Fruit fly (Drosophila melanogaster) whole organism, adult: ENCODE results near the gene Cyp308a1.

Experiments used
- CG11617 ChIP-seq: fragments of 200-800 bp; sonication (Bioruptor generic); optimal IDR thresholded peaks from 2 replicates; lab custom pipeline; 2017; ENCODE audit warnings: mild to moderate bottlenecking, missing biosample characterization, missing genetic modification reagents, missing genetic modification characterization
- CG12768 ChIP-seq: fragments of 200-800 bp; sonication (Bioruptor generic); optimal IDR thresholded peaks from 2 replicates; lab custom pipeline; 2017; ENCODE audit warnings: missing biosample characterization, missing genetic modification characterization, mild to moderate bottlenecking, moderate library complexity, missing genetic modification reagents
- CG14711 ChIP-seq: fragments of 200-800 bp; sonication (Bioruptor generic); optimal IDR thresholded peaks from 2 replicates; lab custom pipeline; 2018; ENCODE audit warnings: missing biosample characterization, mild to moderate bottlenecking, missing genetic modification characterization, moderate library complexity
- CG1620 ChIP-seq: fragments of 200-800 bp; sonication (Bioruptor generic); optimal IDR thresholded peaks from 2 replicates; lab custom pipeline; 2016; ENCODE audit warnings: missing biosample characterization, missing genetic modification characterization
- CG33017 ChIP-seq: fragments of 200-800 bp; sonication (Bioruptor generic); optimal IDR thresholded peaks from 2 replicates; lab custom pipeline; 2018; ENCODE audit warnings: missing biosample characterization, mild to moderate bottlenecking, missing genetic modification characterization, moderate library complexity
- CG5204 ChIP-seq: fragments of 200-800 bp; sonication (Bioruptor generic); optimal IDR thresholded peaks from 2 replicates; lab custom pipeline; 2016; ENCODE audit warnings: missing biosample characterization, missing genetic modification characterization
- CG7045 ChIP-seq: fragments of 200-800 bp; sonication (Bioruptor generic); optimal IDR thresholded peaks from 2 replicates; lab custom pipeline; 2017; ENCODE audit warnings: missing biosample characterization, mild to moderate bottlenecking, missing genetic modification characterization
- CG7101 ChIP-seq: fragments of 200-800 bp; sonication (Bioruptor generic); optimal IDR thresholded peaks from 2 replicates; lab custom pipeline; 2018; ENCODE audit warnings: missing biosample characterization, mild to moderate bottlenecking, missing genetic modification characterization, moderate library complexity
- Clk ChIP-seq: fragments of 200-800 bp; sonication (Bioruptor generic); optimal IDR thresholded peaks from 2 replicates; lab custom pipeline; 2017; ENCODE audit warnings: missing biosample characterization, missing genetic modification characterization
- Crg-1 ChIP-seq: fragments of 200-800 bp; sonication (Bioruptor generic); optimal IDR thresholded peaks from 2 replicates; lab custom pipeline; 2016; ENCODE audit warnings: missing biosample characterization, missing genetic modification characterization
- Hr96 ChIP-seq: fragments of 200-800 bp; sonication (Bioruptor generic); optimal IDR thresholded peaks from 2 replicates; lab custom pipeline; 2016; ENCODE audit warnings: missing biosample characterization, missing genetic modification characterization
- Mnt ChIP-seq: fragments of 200-800 bp; sonication (Bioruptor generic); optimal IDR thresholded peaks from 2 replicates; lab custom pipeline; 2016; ENCODE audit warnings: missing biosample characterization, mild to moderate bottlenecking, missing genetic modification characterization
- bab1 ChIP-seq: fragments of 200-800 bp; sonication (Bioruptor generic); optimal IDR thresholded peaks from 3 replicates; lab custom pipeline; 2019; ENCODE audit warnings: missing biosample characterization, mild to moderate bottlenecking, missing genetic modification characterization, moderate library complexity
- cic ChIP-seq: fragments of 200-800 bp; sonication (Bioruptor generic); optimal IDR thresholded peaks from 2 replicates; lab custom pipeline; 2017; ENCODE audit warnings: missing biosample characterization, mild to moderate bottlenecking, missing genetic modification characterization, moderate library complexity
- cnc ChIP-seq, 2 experiments: fragments of >200 bp; optimal IDR thresholded peaks; 2 replicates each; lab custom pipeline; 2017
- kay ChIP-seq: fragments of 200-800 bp; sonication (Bioruptor generic); peaks from one replicate; lab custom pipeline; 2016; ENCODE audit warnings: missing biosample characterization, missing genetic modification characterization, borderline replicate concordance
- ovo ChIP-seq: fragments of 200-800 bp; sonication (Bioruptor generic); optimal IDR thresholded peaks from 2 replicates; lab custom pipeline; 2016; ENCODE audit warnings: missing biosample characterization, missing genetic modification characterization
- pad ChIP-seq: fragments of 200-800 bp; sonication (Bioruptor generic); optimal IDR thresholded peaks from 3 replicates; lab custom pipeline; 2017; ENCODE audit warnings: missing biosample characterization, missing genetic modification characterization, mild to moderate bottlenecking, moderate library complexity, missing genetic modification reagents
- tj ChIP-seq: fragments of 200-800 bp; sonication (Bioruptor generic); optimal IDR thresholded peaks from 3 replicates; lab custom pipeline; 2017; ENCODE audit warnings: missing biosample characterization, mild to moderate bottlenecking, missing genetic modification characterization, moderate library complexity
- toe ChIP-seq: fragments of 200-800 bp; sonication (Bioruptor generic); optimal IDR thresholded peaks from 2 replicates; lab custom pipeline; 2016; ENCODE audit warnings: missing biosample characterization, missing genetic modification characterization

Gene Cyp308a1

DNA sequence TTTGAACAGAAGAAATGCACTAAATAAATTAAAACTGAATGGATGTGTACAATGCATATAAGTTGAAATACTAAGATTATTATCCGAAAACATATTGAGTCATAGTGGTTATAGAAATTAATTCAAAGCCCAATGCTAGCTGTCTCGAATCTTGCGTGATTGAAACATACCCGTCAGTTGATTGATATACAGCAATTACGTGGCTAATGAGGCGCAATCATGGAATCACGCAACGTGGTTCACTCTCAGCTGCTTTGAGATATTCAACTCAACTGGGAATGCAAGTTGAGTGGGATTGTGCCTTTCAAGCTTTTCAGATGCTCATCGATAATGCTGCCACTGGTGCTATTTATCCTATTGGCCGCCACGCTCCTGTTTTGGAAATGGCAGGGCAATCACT lies at the start of gene Cyp308a1:
TSS of gene Cyp308a1 (plus strand) at position 301 of the 400 bp plus-strand sequence.
- no peak for TF ChIP-seq CG14711 (tag; lab: Kevin White, UChicago)
- TF ChIP-seq CG7101 (tag; lab: Kevin White, UChicago) = no peak
- no peak for TF ChIP-seq tj
- no peak for TF ChIP-seq CG12768
- no peak for TF ChIP-seq kay (GFP tag; lab: Kevin White, UChicago)

DNA sequence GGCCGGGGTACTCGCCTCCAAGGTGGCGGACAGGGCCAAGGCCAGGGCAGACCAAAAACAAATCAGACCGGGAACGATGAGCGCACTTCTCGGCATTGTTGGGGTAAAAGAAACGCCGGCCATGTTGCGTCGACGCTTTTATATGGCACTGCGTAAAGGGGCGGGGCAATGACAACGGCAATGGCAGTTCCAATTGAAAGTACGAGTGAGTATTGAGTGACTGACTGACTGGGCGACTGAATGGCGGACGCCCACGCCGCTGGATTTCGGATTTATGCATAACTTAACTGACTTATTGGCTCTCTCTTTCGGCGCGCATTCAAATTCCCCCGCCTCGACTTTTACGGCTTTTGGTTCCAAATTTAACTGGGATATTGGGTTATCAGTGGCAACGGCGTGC lies 47.6 kb upstream of the Cyp308a1 start, which contains the start of gene CG6696:
TSS of gene CG6696 (minus strand) at position 101 of the 400 bp plus-strand sequence.
- TF ChIP-seq Crg-1 (GFP tag; lab: Kevin White, UChicago) (no peak), kay (GFP tag; lab: Kevin White, UChicago) (no peak), ovo (GFP tag; lab: Kevin White, UChicago) (no peak), pad (GFP tag; lab: Kevin White, UChicago) (no peak), Mnt (GFP tag; lab: Kevin White, UChicago) (no peak), CG1620 (GFP tag; lab: Kevin White, UChicago) (no peak), cic (GFP tag; lab: Kevin White, UChicago) (no peak)

DNA sequence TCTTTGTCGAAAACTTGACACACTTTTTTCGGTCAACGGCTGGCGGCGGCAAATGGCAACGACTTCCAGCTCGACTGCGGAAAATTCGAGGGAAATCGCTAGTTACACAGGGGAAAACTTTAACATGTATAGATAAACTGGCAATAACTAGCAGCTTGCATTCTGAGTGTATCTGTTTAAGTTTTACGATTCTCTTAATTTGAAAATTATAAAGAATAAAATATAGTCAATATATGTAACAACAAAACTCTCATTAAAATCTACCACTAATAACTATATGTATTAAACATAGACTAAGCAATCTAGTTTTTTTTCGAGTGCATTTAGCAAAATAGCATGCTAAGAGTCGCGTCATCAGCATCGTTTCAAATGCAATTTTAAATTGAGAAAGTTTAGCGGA lies 46.3 kb upstream of the Cyp308a1 start:
- TF ChIP-seq bab1 = no peak
- TF ChIP-seq tj = no peak
- no peak for TF ChIP-seq Hr96 (GFP tag; lab: Kevin White, UChicago)
- no peak for TF ChIP-seq Mnt (GFP tag; lab: Kevin White, UChicago)
- TF ChIP-seq CG14711 (tag; lab: Kevin White, UChicago) = no peak
- TF ChIP-seq CG7101 (tag; lab: Kevin White, UChicago) = no peak
- TF ChIP-seq cnc (optimal IDR thresholded peaks at IDR 0.05; lab: Kevin White, UChicago) = no peak

DNA sequence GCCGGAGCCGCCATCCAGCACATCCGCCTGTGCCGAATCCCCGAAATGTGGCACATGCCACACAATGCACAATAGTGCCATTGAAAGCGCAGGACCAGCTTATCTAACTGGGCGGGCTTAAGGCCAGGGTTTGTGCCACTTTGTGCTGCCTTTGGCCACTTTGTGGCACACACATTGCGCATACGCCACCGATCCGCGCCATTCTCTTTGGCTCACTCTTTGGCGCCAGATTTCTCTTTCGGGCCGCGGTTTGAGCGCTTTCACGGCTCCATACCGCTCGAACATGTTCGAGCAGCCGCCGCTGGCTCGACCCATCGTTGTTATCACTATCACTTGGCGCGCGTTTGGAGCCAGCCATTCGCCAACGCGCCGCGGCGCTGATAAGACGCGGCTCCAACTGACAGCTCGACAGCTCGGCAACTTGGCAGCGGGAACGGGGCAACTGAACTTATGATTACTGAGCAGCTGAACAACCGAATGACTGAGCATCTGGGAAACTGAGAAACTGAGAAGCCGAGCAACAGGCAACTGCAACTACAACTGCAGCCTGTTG lies 43.9 kb upstream of the Cyp308a1 start:
- TF ChIP-seq cnc (optimal IDR thresholded peaks at IDR 0.05; lab: Kevin White, UChicago) = no peak
- TF ChIP-seq ovo (GFP tag; lab: Kevin White, UChicago) = no peak

DNA sequence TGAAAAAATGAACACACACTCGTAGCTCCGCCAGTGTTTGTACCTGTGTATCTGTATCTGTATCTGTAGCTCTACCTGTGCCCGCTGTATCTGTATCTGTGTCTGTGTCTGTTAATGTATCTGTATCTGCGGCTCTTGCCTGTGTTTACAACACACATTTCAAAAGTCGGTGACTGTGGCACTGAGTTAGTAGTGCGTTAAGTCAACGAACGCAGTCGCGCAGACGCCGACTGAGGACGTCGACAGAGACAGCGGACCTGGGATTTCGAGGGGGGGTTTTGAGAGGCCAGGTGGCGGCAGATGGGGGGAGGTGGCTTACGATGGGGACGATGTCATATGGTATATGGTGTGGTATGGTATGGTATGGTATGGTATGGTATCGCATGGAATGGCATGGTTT lies 41.4 kb upstream of the Cyp308a1 start:
- TF ChIP-seq CG14711 (tag; lab: Kevin White, UChicago) (no peak), pad (GFP tag; lab: Kevin White, UChicago) (no peak), ovo (GFP tag; lab: Kevin White, UChicago) (no peak), Clk (GFP tag; lab: Kevin White, UChicago) (no peak), CG7101 (tag; lab: Kevin White, UChicago) (no peak), CG7045 (GFP tag; lab: Kevin White, UChicago) (no peak), toe (GFP tag; lab: Kevin White, UChicago) (no peak), Crg-1 (GFP tag; lab: Kevin White, UChicago) (no peak), bab1 (no peak), cnc (optimal IDR thresholded peaks at IDR 0.05; lab: Kevin White, UChicago) (no peak), CG1620 (GFP tag; lab: Kevin White, UChicago) (no peak), tj (no peak), CG12768 (no peak), CG33017 (no peak)

DNA sequence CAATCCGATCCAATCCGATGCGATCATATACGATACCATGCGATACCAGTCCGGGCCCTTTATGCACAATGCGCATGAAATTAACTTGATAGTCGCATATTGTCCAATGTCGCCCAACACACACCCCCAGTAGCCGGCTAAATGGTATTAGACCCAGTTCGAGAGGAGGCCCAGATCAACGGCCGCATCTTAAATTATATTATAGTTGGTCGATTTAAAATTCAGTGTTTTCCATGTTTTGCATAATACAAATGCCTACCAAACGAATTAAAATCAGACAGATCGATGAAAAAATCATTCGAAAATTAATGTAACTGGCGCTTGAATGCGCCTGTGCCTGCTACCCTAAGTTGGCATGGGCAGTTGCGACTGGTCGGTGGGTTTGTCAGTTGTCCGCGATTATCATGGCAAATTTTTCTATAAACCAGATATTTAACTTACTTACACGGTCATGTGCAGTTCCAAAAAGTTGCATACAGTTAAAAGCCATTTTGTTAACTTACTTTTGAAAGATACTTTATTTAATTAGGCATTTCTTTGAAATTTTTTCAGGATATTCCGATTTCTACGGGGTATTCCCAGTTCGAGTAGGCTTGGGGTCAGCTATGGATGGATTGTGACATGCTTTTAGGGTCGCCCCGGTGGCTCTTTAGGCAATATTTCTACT lies 39.7 kb upstream of the Cyp308a1 start:
- no peak for TF ChIP-seq CG1620 (GFP tag; lab: Kevin White, UChicago)
- no peak for TF ChIP-seq bab1
- no peak for TF ChIP-seq cic (GFP tag; lab: Kevin White, UChicago)
- TF ChIP-seq CG14711 (tag; lab: Kevin White, UChicago) = no peak
- no peak for TF ChIP-seq Mnt (GFP tag; lab: Kevin White, UChicago)
- no peak for TF ChIP-seq ovo (GFP tag; lab: Kevin White, UChicago)
- no peak for TF ChIP-seq CG11617
- no peak for TF ChIP-seq kay (GFP tag; lab: Kevin White, UChicago)
- no peak for TF ChIP-seq tj
- no peak for TF ChIP-seq toe (GFP tag; lab: Kevin White, UChicago)
- no peak for TF ChIP-seq CG12768
- no peak for TF ChIP-seq cnc (optimal IDR thresholded peaks at IDR 0.05; lab: Kevin White, UChicago)
- TF ChIP-seq CG7101 (tag; lab: Kevin White, UChicago) = no peak
- no peak for TF ChIP-seq CG33017
- TF ChIP-seq CG7045 (GFP tag; lab: Kevin White, UChicago) = no peak
- TF ChIP-seq pad (GFP tag; lab: Kevin White, UChicago) = no peak

DNA sequence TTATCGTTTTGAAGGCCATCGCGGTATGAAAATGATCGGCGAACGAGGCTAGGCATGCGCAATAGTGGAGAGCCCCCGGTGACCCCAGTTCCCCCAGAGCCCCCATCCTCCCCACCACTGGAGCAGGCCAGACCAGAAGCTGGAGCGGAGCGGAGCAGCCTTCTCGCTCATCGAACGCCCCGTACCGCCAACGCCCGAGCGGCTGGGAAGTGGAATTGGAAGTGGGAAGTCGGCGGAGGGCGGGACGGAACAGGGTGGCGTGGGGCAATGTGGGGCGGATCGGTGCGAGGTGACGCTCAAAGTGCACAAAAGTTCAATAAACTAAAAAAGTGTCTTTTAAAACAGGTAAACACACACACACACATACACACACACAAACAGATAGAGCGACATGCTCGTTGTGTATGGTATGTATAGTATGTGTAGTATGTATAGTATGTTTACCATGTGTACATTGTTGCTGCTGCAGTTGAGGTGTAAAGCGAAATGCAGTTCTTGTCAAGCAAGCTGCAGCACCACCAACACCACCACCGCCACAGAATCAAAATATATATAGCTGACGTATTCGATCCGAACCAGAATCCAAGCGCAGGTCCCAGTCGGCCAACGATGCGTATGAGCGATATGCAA lies 38.0 kb upstream of the Cyp308a1 start:
- TF ChIP-seq bab1 (no peak), CG5204 (GFP tag; lab: Kevin White, UChicago) (no peak), CG1620 (GFP tag; lab: Kevin White, UChicago) (no peak), cnc (optimal IDR thresholded peaks at IDR 0.05; lab: Kevin White, UChicago) (no peak), CG7101 (tag; lab: Kevin White, UChicago) (no peak), Clk (GFP tag; lab: Kevin White, UChicago) (no peak), CG11617 (no peak), pad (GFP tag; lab: Kevin White, UChicago) (no peak), toe (GFP tag; lab: Kevin White, UChicago) (no peak), Crg-1 (GFP tag; lab: Kevin White, UChicago) (no peak), CG33017 (no peak), tj (no peak), ovo (GFP tag; lab: Kevin White, UChicago) (no peak), kay (GFP tag; lab: Kevin White, UChicago) (no peak), cic (GFP tag; lab: Kevin White, UChicago) (no peak), CG7045 (GFP tag; lab: Kevin White, UChicago) (no peak), Hr96 (GFP tag; lab: Kevin White, UChicago) (no peak), CG14711 (tag; lab: Kevin White, UChicago) (no peak), Mnt (GFP tag; lab: Kevin White, UChicago) (no peak), CG12768 (no peak)
